Worm (Caenorhabditis elegans) whole organism, L4 larva: Measurements from ENCODE around the gene copz-1.

Experiments used
- T20F7.1 ChIP-seq: fragments of 200-800 bp; sonication (Bioruptor generic); optimal IDR thresholded peaks from 2 replicates; lab custom pipeline; 2018; ENCODE audit warnings: mild to moderate bottlenecking, missing genetic modification characterization, missing compliant biosample characterization
- arid-1 ChIP-seq: fragments of 200-800 bp; sonication (Bioruptor generic); conservative IDR thresholded peaks from 2 replicates; pipeline ENCODE4 v1.3.6; 2022; ENCODE audit warnings: missing genetic modification reagents, missing genetic modification characterization, missing compliant biosample characterization
- daf-16 ChIP-seq, 3 experiments: sonication (generic microtip); optimal IDR thresholded peaks; 2 replicates each; lab custom pipeline; 2016 to 2017; ENCODE audit warnings: missing genetic modification characterization in 3 of 3, missing genetic modification reagents in 3 of 3, mild to moderate bottlenecking in 2 of 3, missing compliant biosample characterization in 2 of 3, missing biosample characterization in 1 of 3, moderate library complexity in 1 of 3
- dmd-9 ChIP-seq: fragments of 200-800 bp; sonication (Bioruptor generic); IDR thresholded peaks from 2 replicates; pipeline ENCODE4 v1.3.6; 2022; ENCODE audit warnings: missing genetic modification reagents, missing genetic modification characterization, missing compliant biosample characterization
- hlh-30 ChIP-seq: sonication (generic microtip); optimal IDR thresholded peaks from 2 replicates; lab custom pipeline; 2017; ENCODE audit warnings: antibody characterized with exemption, mild to moderate bottlenecking, missing genetic modification characterization, missing compliant biosample characterization; ENCODE audit not compliant: insufficient read depth
- lin-15B ChIP-seq: fragments of 150-350 bp; sonication (generic microtip); optimal IDR thresholded peaks from 3 replicates; lab custom pipeline; 2014; ENCODE audit warnings: missing biosample characterization, missing genetic modification characterization
- madf-5 ChIP-seq, 2 experiments: fragments of 200-800 bp; sonication (Bioruptor generic); IDR thresholded peaks; 2 replicates each; pipeline ENCODE4 v1.3.6; 2022; ENCODE audit warnings: missing compliant biosample characterization in 2 of 2, missing genetic modification characterization in 2 of 2
- mxl-3 ChIP-seq: fragments of 200-800 bp; sonication (Bioruptor generic); optimal IDR thresholded peaks from 2 replicates; lab custom pipeline; 2018; ENCODE audit warnings: mild to moderate bottlenecking, missing genetic modification characterization, missing compliant biosample characterization
- nhr-76 ChIP-seq: fragments of 150-350 bp; optimal IDR thresholded peaks from 2 replicates; lab custom pipeline; 2014; ENCODE audit warnings: missing biosample characterization, missing genetic modification characterization
- pha-4 ChIP-seq, 2 experiments: fragments of 150-350 bp in 1 of 2; fragments of 200-800 bp in 1 of 2; sonication (Bioruptor generic) in 1 of 2; IDR thresholded peaks in 1 of 2; optimal IDR thresholded peaks in 1 of 2; 2 replicates each; pipeline versions ENCODE4 v1.3.6 to Lab custom; 2014 to 2022; ENCODE audit warnings: missing genetic modification characterization in 2 of 2, missing genetic modification reagents in 2 of 2, missing biosample characterization in 1 of 2, missing compliant biosample characterization in 1 of 2
- pqm-1 ChIP-seq: sonication (generic microtip); optimal IDR thresholded peaks from 2 replicates; lab custom pipeline; 2017; ENCODE audit warnings: missing biosample characterization, missing genetic modification characterization
- sdz-12 ChIP-seq: fragments of 200-800 bp; sonication (Bioruptor generic); optimal IDR thresholded peaks from 2 replicates; lab custom pipeline; 2018; ENCODE audit warnings: mild to moderate bottlenecking, missing genetic modification characterization, missing compliant biosample characterization
- snpc-4 ChIP-seq: fragments of 150-350 bp; optimal IDR thresholded peaks from 2 replicates; lab custom pipeline; 2014; ENCODE audit warnings: missing biosample characterization, missing genetic modification characterization
- ztf-11 ChIP-seq: fragments of 150-350 bp; optimal IDR thresholded peaks from 2 replicates; lab custom pipeline; 2014; ENCODE audit warnings: missing biosample characterization, missing genetic modification characterization

- TF ChIP-seq sdz-12 (GFP tag; lab: Kevin White, UChicago) (peak; percentile 33), lin-15B (tag; lab: Kevin White, UChicago) (peak; percentile 43), madf-5 (GFP tag; IDR thresholded peaks at IDR 0.05; lab: Robert Waterston, UW) (no peak), T20F7.1 (GFP tag; lab: Kevin White, UChicago) (peak; percentile 89), daf-16 (GFP tag; optimal IDR thresholded peaks at IDR 0.05; lab: Kevin White, UChicago) (peak; percentile 42 to 91), daf-16 (tag; optimal IDR thresholded peaks at IDR 0.05; lab: Kevin White, UChicago) (peak; percentile 60), arid-1 (GFP tag; lab: Robert Waterston, UW) (peak; percentile 97), snpc-4 (tag; lab: Kevin White, UChicago) (no peak), pqm-1 (tag; lab: Kevin White, UChicago) (peak; percentile 12), nhr-76 (tag; lab: Kevin White, UChicago) (peak; percentile 35), ztf-11 (no peak), dmd-9 (GFP tag; lab: Robert Waterston, UW) (peak; percentile 93), pha-4 (GFP tag; IDR thresholded peaks at IDR 0.05; lab: Robert Waterston, UW) (peak; percentile 96), pha-4 (tag; optimal IDR thresholded peaks at IDR 0.05; lab: Kevin White, UChicago) (no peak), hlh-30 (tag; lab: Kevin White, UChicago) (peak; percentile 92), mxl-3 (GFP tag; lab: Kevin White, UChicago) (peak; percentile 48)
Measured at ce11 chrII:10868670-10869246, 3.9 kb upstream of the copz-1 start, which contains the start of the genes gmps-1 and cap-2.
